Worm (Caenorhabditis elegans): ENCODE measurements around the gene adm-4.

The adm-4 gene

DNA sequence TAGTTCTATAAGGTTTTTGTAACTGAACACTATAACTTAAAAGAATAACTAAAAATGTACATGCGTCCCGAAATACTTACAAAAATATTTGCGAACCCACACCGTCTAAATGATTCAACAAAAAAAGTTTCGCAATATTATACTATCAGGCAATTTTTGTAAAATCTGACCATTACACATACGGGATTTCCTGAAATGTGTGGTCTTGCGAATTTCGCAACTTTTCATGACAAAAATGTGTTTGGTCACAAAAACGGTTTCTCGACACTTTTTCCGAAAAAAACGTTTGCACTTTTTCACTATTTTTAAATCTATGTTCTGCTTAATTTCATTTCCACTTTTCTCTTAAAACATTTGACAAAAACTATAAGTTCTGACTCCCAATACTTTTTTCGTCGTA lies 17.1 kb upstream of the adm-4 start:
- no peak for TF ChIP-seq nhr-11 (tag; optimal IDR thresholded peaks at IDR 0.05)
- no peak for TF ChIP-seq K09A11.1 (tag; optimal IDR thresholded peaks at IDR 0.05; ENCODE audit: insufficient read depth)
- TF ChIP-seq pros-1 (tag; optimal IDR thresholded peaks at IDR 0.05), result no peak
- no peak for TF ChIP-seq unc-3 (GFP tag; conservative IDR thresholded peaks at IDR 0.05)
- no peak for TF ChIP-seq unc-3 (tag; optimal IDR thresholded peaks at IDR 0.05)
- no peak for TF ChIP-seq fkh-10 (GFP tag; optimal IDR thresholded peaks at IDR 0.05)
- TF ChIP-seq ceh-22 (tag; optimal IDR thresholded peaks at IDR 0.05), result no peak
- no peak for TF ChIP-seq dmd-4 (tag; optimal IDR thresholded peaks at IDR 0.05; ENCODE audit: borderline replicate concordance)
- TF ChIP-seq ceh-31 (tag; optimal IDR thresholded peaks at IDR 0.05), result no peak
- TF ChIP-seq pag-3 (tag; optimal IDR thresholded peaks at IDR 0.05; ENCODE audit: borderline replicate concordance), result no peak
- no peak for TF ChIP-seq ceh-2 (tag; optimal IDR thresholded peaks at IDR 0.05)
- TF ChIP-seq zip-5 (tag; optimal IDR thresholded peaks at IDR 0.05), result no peak
- no peak for TF ChIP-seq ceh-14 (tag; optimal IDR thresholded peaks at IDR 0.05)
- TF ChIP-seq C38D4.7 (GFP tag; optimal IDR thresholded peaks at IDR 0.05), result no peak
- no peak for TF ChIP-seq unc-55 (GFP tag; optimal IDR thresholded peaks at IDR 0.05)

DNA sequence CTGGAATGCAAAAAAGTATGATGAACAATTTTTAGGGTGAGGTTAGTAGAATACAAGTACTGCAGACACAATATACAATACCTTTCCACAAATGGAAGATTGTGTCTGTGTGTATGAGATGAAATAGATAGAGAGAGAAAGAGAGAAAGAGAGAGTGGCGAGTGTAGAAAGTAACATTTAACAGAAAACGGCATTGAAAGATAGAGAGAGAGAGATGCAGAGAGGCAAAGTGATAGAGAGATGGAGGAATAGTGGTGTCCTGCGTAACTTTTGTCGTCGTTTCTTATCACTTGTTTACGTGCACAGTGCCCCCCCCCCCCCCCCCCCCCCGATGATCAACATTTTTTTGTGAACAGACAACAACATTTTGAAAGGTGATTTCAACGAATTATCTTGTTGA lies 16.6 kb upstream of the adm-4 start:
- TF ChIP-seq elt-2 (tag; optimal IDR thresholded peaks at IDR 0.05), result peak; percentile 50
- TF ChIP-seq ahr-1 (tag; optimal IDR thresholded peaks at IDR 0.05), result no peak
- no peak for TF ChIP-seq gmeb-2 (tag; optimal IDR thresholded peaks at IDR 0.05)

DNA sequence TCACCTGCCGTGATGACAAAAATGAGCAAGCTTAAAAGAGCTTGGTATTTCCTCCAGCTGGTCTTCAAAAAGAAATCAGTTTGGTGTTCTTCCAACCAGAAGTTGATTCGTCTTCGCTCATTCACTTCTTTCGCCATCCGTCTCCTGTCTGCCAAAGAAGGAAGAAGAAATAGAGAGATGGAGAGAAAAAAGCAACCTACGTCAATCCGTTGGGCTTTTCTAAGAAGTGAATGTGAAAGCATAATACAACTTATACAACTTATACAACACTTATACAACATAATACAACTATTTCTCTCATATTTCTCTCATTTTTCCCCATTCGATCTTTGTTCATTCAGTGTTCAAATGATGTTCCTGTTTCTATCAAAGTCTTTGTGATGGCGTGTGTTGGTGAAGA lies 12.9 kb upstream of the adm-4 start:
- TF ChIP-seq nfya-1 (tag; optimal IDR thresholded peaks at IDR 0.05) (no peak), pag-3 (tag; optimal IDR thresholded peaks at IDR 0.05; ENCODE audit: borderline replicate concordance) (no peak), pros-1 (tag; optimal IDR thresholded peaks at IDR 0.05) (no peak), eyg-1 (tag; optimal IDR thresholded peaks at IDR 0.05) (no peak), ttx-3 (tag; optimal IDR thresholded peaks at IDR 0.05) (no peak), C38D4.7 (GFP tag; optimal IDR thresholded peaks at IDR 0.05) (no peak), madf-2 (tag; optimal IDR thresholded peaks at IDR 0.05) (no peak), elt-4 (tag; optimal IDR thresholded peaks at IDR 0.05) (no peak), ceh-14 (tag; optimal IDR thresholded peaks at IDR 0.05) (no peak), ref-2 (tag; optimal IDR thresholded peaks at IDR 0.05) (no peak)

DNA sequence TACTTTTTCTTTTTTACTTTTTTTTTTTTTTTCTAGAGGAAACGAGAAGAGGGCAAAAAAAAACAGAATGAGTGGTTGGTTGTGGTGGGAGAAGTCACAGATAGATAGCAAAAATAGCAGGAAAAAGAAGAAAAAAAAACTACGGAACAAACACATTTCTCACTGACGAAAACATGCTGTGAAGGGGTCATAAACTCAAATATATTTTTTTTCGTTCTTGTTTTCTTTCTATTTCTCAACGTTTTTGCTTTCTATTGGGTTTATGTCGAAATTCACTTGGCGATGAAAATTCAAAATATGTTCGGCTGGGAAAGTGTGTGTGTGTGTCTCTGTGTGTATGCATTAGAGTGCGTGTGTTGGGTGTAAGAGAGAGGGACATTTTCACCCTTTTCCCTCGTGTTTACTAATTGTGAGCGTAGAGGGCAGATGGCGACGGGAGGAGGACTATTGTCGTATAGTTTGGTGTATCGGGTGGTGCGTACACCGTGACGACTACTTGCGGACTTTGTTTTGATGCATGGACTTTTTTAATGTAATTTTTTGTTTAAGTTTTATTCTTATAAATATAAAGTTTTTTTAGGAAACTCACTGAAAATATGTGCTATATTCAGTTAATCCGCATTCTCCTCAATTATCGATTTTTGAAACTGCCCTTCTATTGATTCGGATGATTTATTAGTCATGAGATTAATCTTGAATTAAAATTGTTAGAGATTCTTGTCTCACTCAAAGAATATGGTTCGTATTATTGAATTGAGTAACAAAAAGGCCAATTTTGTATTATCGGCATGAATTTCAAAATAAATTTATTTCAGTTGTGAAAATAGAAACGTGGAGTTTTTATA lies 11.5 kb upstream of the adm-4 start:
- TF ChIP-seq K09A11.1 (tag; optimal IDR thresholded peaks at IDR 0.05; ENCODE audit: insufficient read depth) (no peak), lim-6 (tag; optimal IDR thresholded peaks at IDR 0.05) (no peak), npax-4 (tag; optimal IDR thresholded peaks at IDR 0.05) (no peak), pax-1 (tag; optimal IDR thresholded peaks at IDR 0.05) (no peak), pha-4 (tag; optimal IDR thresholded peaks at IDR 0.05) (no peak), odd-2 (tag; optimal IDR thresholded peaks at IDR 0.05) (no peak), hlh-30 (tag; optimal IDR thresholded peaks at IDR 0.05; ENCODE audit: insufficient read depth) (peak; percentile 62), ceh-48 (tag; optimal IDR thresholded peaks at IDR 0.05) (no peak), sdc-2 (tag; optimal IDR thresholded peaks at IDR 0.05) (peak; percentile 5), F13H6.1 (tag; optimal IDR thresholded peaks at IDR 0.05) (no peak), hlh-6 (tag; optimal IDR thresholded peaks at IDR 0.05) (no peak), T23F11.4 (GFP tag; optimal IDR thresholded peaks at IDR 0.05) (no peak), ztf-16 (tag; optimal IDR thresholded peaks at IDR 0.05) (no peak), fax-1 (tag; optimal IDR thresholded peaks at IDR 0.05) (no peak), ceh-2 (tag; optimal IDR thresholded peaks at IDR 0.05) (peak; percentile 39), dve-1 (tag; optimal IDR thresholded peaks at IDR 0.05) (no peak), hlh-13 (GFP tag; optimal IDR thresholded peaks at IDR 0.05) (no peak), C38D4.7 (GFP tag; optimal IDR thresholded peaks at IDR 0.05) (no peak), sox-2 (GFP tag; IDR thresholded peaks at IDR 0.05) (no peak), pqm-1 (tag; optimal IDR thresholded peaks at IDR 0.05) (no peak), ceh-31 (tag; optimal IDR thresholded peaks at IDR 0.05) (peak; percentile 64), ref-2 (tag; optimal IDR thresholded peaks at IDR 0.05) (no peak), unc-3 (GFP tag; conservative IDR thresholded peaks at IDR 0.05) (no peak), unc-3 (tag; optimal IDR thresholded peaks at IDR 0.05) (no peak), ceh-14 (tag; optimal IDR thresholded peaks at IDR 0.05) (no peak), ceh-9 (tag; optimal IDR thresholded peaks at IDR 0.05) (no peak), zip-5 (tag; optimal IDR thresholded peaks at IDR 0.05) (no peak), pha-2 (tag; optimal IDR thresholded peaks at IDR 0.05) (no peak), nhr-232 (tag; optimal IDR thresholded peaks at IDR 0.05) (no peak), Y22D7AL.16 (tag; optimal IDR thresholded peaks at IDR 0.05) (no peak), elt-4 (tag; optimal IDR thresholded peaks at IDR 0.05) (no peak)

Measured in whole organism, late embryonic.